Worm (Caenorhabditis elegans) whole organism, L3 larva: ENCODE measurements around the gene C26B9.1.

Experiments
- ceh-16 ChIP-seq: sonication (generic microtip); optimal IDR thresholded peaks from 2 replicates; lab custom pipeline; 2017; ENCODE audit warnings: missing biosample characterization, missing genetic modification characterization

Gene C26B9.1

DNA sequence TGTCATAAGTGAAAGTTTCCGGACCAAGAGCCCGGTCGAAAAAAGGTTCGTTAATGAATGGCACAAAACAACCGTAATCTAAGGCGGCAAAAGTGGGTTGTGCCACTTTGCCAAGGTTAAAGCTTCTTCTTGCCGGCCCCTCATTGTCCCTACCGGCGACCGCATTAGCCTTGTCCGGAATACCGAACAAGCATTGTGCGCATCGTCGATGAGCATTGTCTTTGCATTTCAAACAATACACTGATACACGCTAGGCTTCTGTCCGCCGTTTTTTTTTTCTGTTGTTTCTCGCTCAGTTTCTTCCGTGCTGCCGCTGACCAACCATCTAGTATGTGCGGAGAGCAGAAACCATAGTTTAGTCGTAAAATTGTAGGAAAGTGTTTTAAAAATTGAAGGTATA is 52.9 kb downstream of the C26B9.1 start, which contains the start of gene C03F11.2:
C03F11.2 (minus strand) TSS at position 101 of the 400 bp plus-strand sequence.
- no peak for TF ChIP-seq ceh-16
